Worm (Caenorhabditis elegans) whole organism, L2 larva: ENCODE measurements around the gene oac-29.

Source experiments
- blmp-1 ChIP-seq: sonication (generic microtip); optimal IDR thresholded peaks from 2 replicates; lab custom pipeline; 2017; ENCODE audit warnings: missing genetic modification characterization, mild to moderate bottlenecking, missing compliant biosample characterization, antibody characterized with exemption, moderate library complexity; ENCODE audit not compliant: insufficient read depth
- nhr-12 ChIP-seq: fragments of 150-350 bp; optimal IDR thresholded peaks from 2 replicates; lab custom pipeline; 2014; ENCODE audit warnings: missing biosample characterization, missing genetic modification characterization

- TF ChIP-seq blmp-1 (no peak), nhr-12 (tag; lab: Kevin White, UChicago) (no peak)
Observed at ce11 chrV:8599957-8600356, 35.5 kb downstream of the oac-29 start.
